Fruit fly (Drosophila melanogaster) whole organism, wandering third instar larva: ENCODE measurements around the gene Rrp40.

ENCODE experiments used
- Abd-B ChIP-seq: fragments of >200 bp; optimal IDR thresholded peaks from 2 replicates; lab custom pipeline; 2017; ENCODE audit warnings: missing biosample characterization, missing genetic modification characterization
- CG32264 ChIP-seq: fragments of 200-800 bp; sonication (Bioruptor generic); optimal IDR thresholded peaks from 2 replicates; lab custom pipeline; 2016; ENCODE audit warnings: missing biosample characterization, missing genetic modification characterization
- CG9705 ChIP-seq: fragments of 200-800 bp; sonication (Bioruptor generic); optimal IDR thresholded peaks from 2 replicates; lab custom pipeline; 2018; ENCODE audit warnings: missing biosample characterization, mild to moderate bottlenecking, missing genetic modification characterization
- CrebA ChIP-seq: fragments of 200-800 bp; sonication (Bioruptor generic); optimal IDR thresholded peaks from 2 replicates; lab custom pipeline; 2016; ENCODE audit warnings: missing biosample characterization, mild to moderate bottlenecking, missing genetic modification characterization, borderline replicate concordance
- Dfd ChIP-seq: fragments of >200 bp; optimal IDR thresholded peaks from 2 replicates; lab custom pipeline; 2017; ENCODE audit warnings: missing biosample characterization, missing genetic modification characterization
- Dif ChIP-seq: fragments of 200-275, 200-300 bp; sonication (Bioruptor generic); optimal IDR thresholded peaks from 2 replicates; lab custom pipeline; 2018; ENCODE audit warnings: missing biosample characterization, missing genetic modification characterization; ENCODE audit not compliant: partially characterized antibody
- GATAd ChIP-seq: sonication (Bioruptor generic); optimal IDR thresholded peaks from 2 replicates; lab custom pipeline; 2016; ENCODE audit warnings: missing biosample characterization, missing genetic modification characterization
- HLH106 ChIP-seq: fragments of 200-800 bp; optimal IDR thresholded peaks from 3 replicates; lab custom pipeline; 2019; ENCODE audit warnings: missing biosample characterization, mild to moderate bottlenecking, missing genetic modification characterization, moderate library complexity
- Hr78 ChIP-seq: fragments of >200 bp; optimal IDR thresholded peaks from 2 replicates; lab custom pipeline; 2017; ENCODE audit warnings: missing biosample characterization, missing genetic modification characterization
- Hr83 ChIP-seq: fragments of 200-300 bp; sonication (Bioruptor generic); optimal IDR thresholded peaks from 2 replicates; lab custom pipeline; 2016; ENCODE audit warnings: missing biosample characterization, mild to moderate bottlenecking, missing genetic modification characterization, moderate library complexity; ENCODE audit not compliant: poor library complexity, severe bottlenecking
- Jra ChIP-seq: sonication (Bioruptor generic); optimal IDR thresholded peaks from 2 replicates; lab custom pipeline; 2016; ENCODE audit warnings: missing biosample characterization, missing genetic modification characterization
- Mio ChIP-seq: sonication (Bioruptor generic); optimal IDR thresholded peaks from 2 replicates; lab custom pipeline; 2016; ENCODE audit warnings: missing biosample characterization, missing genetic modification characterization
- Myc ChIP-seq: fragments of >200 bp; optimal IDR thresholded peaks from 2 replicates; lab custom pipeline; 2017
- N ChIP-seq: fragments of >200 bp; optimal IDR thresholded peaks from 2 replicates; lab custom pipeline; 2018; ENCODE audit warnings: missing biosample characterization, missing external identifiers, missing genetic modification characterization
- OdsH ChIP-seq: fragments of 200-800 bp; sonication (Bioruptor generic); optimal IDR thresholded peaks from 2 replicates; lab custom pipeline; 2016; ENCODE audit warnings: missing biosample characterization, mild to moderate bottlenecking, missing genetic modification characterization
- Rel ChIP-seq, 2 experiments: fragments of 200-800 bp; sonication (Bioruptor generic) in 1 of 2; optimal IDR thresholded peaks; 2 replicates in 1 of 2; 3 replicates in 1 of 2; lab custom pipeline; 2016 to 2019; ENCODE audit warnings: mild to moderate bottlenecking in 2 of 2, missing biosample characterization in 2 of 2, missing genetic modification characterization in 2 of 2, moderate library complexity in 1 of 2
- Vsx2 ChIP-seq: fragments of 200-300, 225-300 bp; sonication (Bioruptor generic); optimal IDR thresholded peaks from 2 replicates; lab custom pipeline; 2018; ENCODE audit warnings: missing biosample characterization, missing genetic modification characterization; ENCODE audit not compliant: partially characterized antibody
- br ChIP-seq: fragments of 200-800 bp; sonication (Bioruptor generic); optimal IDR thresholded peaks from 2 replicates; lab custom pipeline; 2016; ENCODE audit warnings: missing biosample characterization, missing genetic modification characterization
- brk ChIP-seq: fragments of 200-800 bp; sonication (Bioruptor generic); optimal IDR thresholded peaks from 2 replicates; lab custom pipeline; 2016; ENCODE audit warnings: missing biosample characterization, mild to moderate bottlenecking, missing genetic modification characterization
- dl ChIP-seq, 2 experiments: fragments of 175-275, 200-275 bp in 1 of 2; fragments of 200-275 bp in 1 of 2; sonication (Bioruptor generic); optimal IDR thresholded peaks; lab custom pipeline; 2018; ENCODE audit warnings: mild to moderate bottlenecking in 2 of 2, missing biosample characterization in 2 of 2, missing genetic modification characterization in 2 of 2, moderate library complexity in 2 of 2; ENCODE audit not compliant: partially characterized antibody in 2 of 2, insufficient read depth in 1 of 2
- dmrt93B ChIP-seq: fragments of 200-800 bp; sonication (Bioruptor generic); optimal IDR thresholded peaks from 2 replicates; lab custom pipeline; 2018; ENCODE audit warnings: missing biosample characterization, mild to moderate bottlenecking, missing genetic modification characterization
- dsf ChIP-seq: sonication (Bioruptor generic); optimal IDR thresholded peaks from 2 replicates; lab custom pipeline; 2016; ENCODE audit warnings: missing biosample characterization, missing genetic modification characterization, borderline replicate concordance
- ey ChIP-seq: fragments of 200-800 bp; sonication (Bioruptor generic); optimal IDR thresholded peaks from 2 replicates; lab custom pipeline; 2016; ENCODE audit warnings: missing biosample characterization, missing genetic modification characterization
- foxo ChIP-seq, 2 experiments: fragments of 200-800 bp; sonication (Bioruptor generic); optimal IDR thresholded peaks; 2 replicates in 1 of 2; 3 replicates in 1 of 2; lab custom pipeline; 2016 to 2017; ENCODE audit warnings: missing biosample characterization in 2 of 2, missing genetic modification characterization in 2 of 2
- fru ChIP-seq: fragments of 200-800 bp; sonication (Bioruptor generic); optimal IDR thresholded peaks from 3 replicates; lab custom pipeline; 2016; ENCODE audit warnings: missing biosample characterization, mild to moderate bottlenecking, missing genetic modification characterization
- h ChIP-seq: fragments of 200-800 bp; sonication (Bioruptor generic); optimal IDR thresholded peaks from 3 replicates; lab custom pipeline; 2016; ENCODE audit warnings: missing biosample characterization, mild to moderate bottlenecking, missing genetic modification characterization
- jim ChIP-seq: fragments of 175-275, 200-325 bp; sonication (Bioruptor generic); optimal IDR thresholded peaks from 2 replicates; lab custom pipeline; 2016; ENCODE audit warnings: missing biosample characterization, mild to moderate bottlenecking, missing genetic modification characterization
- lola ChIP-seq: fragments of >200 bp; optimal IDR thresholded peaks from 2 replicates; lab custom pipeline; 2017; ENCODE audit warnings: missing biosample characterization, missing genetic modification characterization
- pan ChIP-seq: fragments of >200 bp; optimal IDR thresholded peaks from 2 replicates; lab custom pipeline; 2017
- psq ChIP-seq: fragments of 200-800 bp; sonication (Bioruptor generic); optimal IDR thresholded peaks from 3 replicates; lab custom pipeline; 2017; ENCODE audit warnings: missing biosample characterization, mild to moderate bottlenecking, missing genetic modification characterization, moderate library complexity
- rgr ChIP-seq: fragments of 200-800 bp; sonication (Bioruptor generic); optimal IDR thresholded peaks from 3 replicates; lab custom pipeline; 2016; ENCODE audit warnings: missing biosample characterization, mild to moderate bottlenecking, missing genetic modification characterization
- sage ChIP-seq: fragments of 200-800 bp; sonication (Bioruptor generic); optimal IDR thresholded peaks from 2 replicates; lab custom pipeline; 2016; ENCODE audit warnings: missing biosample characterization, mild to moderate bottlenecking, missing genetic modification characterization
- sv ChIP-seq: fragments of 200-800 bp; sonication (Bioruptor generic); optimal IDR thresholded peaks from 3 replicates; lab custom pipeline; 2016; ENCODE audit warnings: missing biosample characterization, missing genetic modification characterization
- tai ChIP-seq: sonication (Bioruptor generic); optimal IDR thresholded peaks from 2 replicates; lab custom pipeline; 2016; ENCODE audit warnings: missing biosample characterization, missing genetic modification characterization
- usp ChIP-seq: fragments of >200 bp; optimal IDR thresholded peaks from 2 replicates; lab custom pipeline; 2017; ENCODE audit warnings: missing biosample characterization, missing genetic modification characterization
- woc ChIP-seq: sonication (Bioruptor generic); optimal IDR thresholded peaks from 2 replicates; lab custom pipeline; 2016; ENCODE audit warnings: missing biosample characterization, mild to moderate bottlenecking, missing genetic modification characterization

The Rrp40 gene

dm6 chr2L:1723937-1724591 is 4.5 kb upstream of the Rrp40 start, which contains the start of gene Rim2 (continued):
- TF ChIP-seq h (GFP tag; lab: Kevin White, UChicago) (peak; percentile 17), tai (GFP tag; lab: Kevin White, UChicago) (no peak), lola (no peak), ey (GFP tag; lab: Kevin White, UChicago) (no peak), dl (GFP tag; optimal IDR thresholded peaks at IDR 0.05; lab: Kevin White, UChicago; ENCODE audit: insufficient read depth in 1 of 2, partially characterized antibody in 2 of 2) (no peak), pan (lab: Kevin White, UChicago) (no peak), dmrt93B (GFP tag; lab: Kevin White, UChicago) (no peak), jim (GFP tag; lab: Kevin White, UChicago) (no peak), OdsH (GFP tag; lab: Kevin White, UChicago) (no peak), Hr83 (GFP tag; lab: Kevin White, UChicago) (no peak), sv (GFP tag; lab: Kevin White, UChicago) (no peak), Abd-B (GFP tag; lab: Kevin White, UChicago) (no peak)

- TF ChIP-seq jim (GFP tag; lab: Kevin White, UChicago) = no peak
Measured at dm6 chr2L:1724592-1724940, 4.0 kb upstream of the Rrp40 start.

DNA sequence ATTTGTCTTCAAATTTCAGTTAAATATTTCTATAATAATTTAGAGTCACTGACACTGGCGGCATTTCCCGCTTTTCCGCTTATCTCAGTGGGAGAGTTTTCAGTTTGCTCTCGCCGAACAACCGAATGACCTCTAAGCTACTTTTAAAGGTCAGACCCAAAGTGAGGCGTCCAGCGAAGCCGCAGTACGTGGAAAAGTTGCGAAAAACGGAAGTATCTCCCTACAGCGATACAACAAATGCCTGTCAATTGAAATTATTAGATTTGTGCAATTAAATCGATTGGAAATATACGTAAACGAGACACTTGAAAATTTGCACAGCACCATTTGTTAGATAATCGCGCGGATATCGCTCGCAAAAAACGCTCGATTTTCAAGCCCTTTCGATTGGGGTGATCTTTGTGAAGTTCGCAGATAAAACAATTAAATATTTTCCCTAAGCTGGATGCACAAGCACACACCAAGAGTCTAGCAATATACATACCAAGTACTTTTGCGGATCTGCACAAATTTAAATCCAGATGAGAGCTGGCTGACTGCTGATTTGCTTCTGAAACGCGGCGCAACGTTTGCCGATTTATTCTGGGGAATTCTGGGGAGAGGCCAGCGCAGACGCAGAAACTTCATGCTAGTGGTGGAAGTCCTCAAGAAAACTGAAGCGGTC is 1.2 kb upstream of the Rrp40 start:
- TF ChIP-seq usp (no peak), dl (GFP tag; optimal IDR thresholded peaks at IDR 0.05; lab: Kevin White, UChicago; ENCODE audit: insufficient read depth in 1 of 2, partially characterized antibody in 2 of 2) (peak; percentile 54 to 61), CrebA (no peak), Hr78 (no peak), Dif (GFP tag; lab: Kevin White, UChicago) (peak; percentile 69), Hr83 (GFP tag; lab: Kevin White, UChicago) (peak; percentile 30), h (GFP tag; lab: Kevin White, UChicago) (no peak)

- TF ChIP-seq woc (GFP tag; lab: Kevin White, UChicago) (peak; percentile 96), tai (GFP tag; lab: Kevin White, UChicago) (no peak), sv (GFP tag; lab: Kevin White, UChicago) (peak; percentile 94), Hr83 (GFP tag; lab: Kevin White, UChicago) (peak; percentile 75), CG32264 (peak; percentile 93), sage (GFP tag; lab: Kevin White, UChicago) (peak; percentile 94), foxo (GFP tag; optimal IDR thresholded peaks at IDR 0.05; lab: Kevin White, UChicago) (peak; percentile 75 to 99), lola (no peak), Rel (GFP tag; optimal IDR thresholded peaks at IDR 0.05; lab: Kevin White, UChicago) (peak; percentile 87), Rel (tag; optimal IDR thresholded peaks at IDR 0.05; lab: Kevin White, UChicago) (peak; percentile 98), pan (lab: Kevin White, UChicago) (no peak), fru (GFP tag; lab: Kevin White, UChicago) (peak; percentile 99), Dfd (GFP tag; lab: Kevin White, UChicago) (no peak), Myc (lab: Kevin White, UChicago) (no peak), rgr (GFP tag; lab: Kevin White, UChicago) (peak; percentile 99), dsf (peak; percentile 94), Jra (GFP tag; lab: Kevin White, UChicago) (peak; percentile 94), HLH106 (tag; lab: Kevin White, UChicago) (peak; percentile 99), usp (no peak), br (GFP tag; lab: Kevin White, UChicago) (peak; percentile 99), OdsH (GFP tag; lab: Kevin White, UChicago) (peak; percentile 99), N (GFP tag; lab: Kevin White, UChicago) (no peak), Dif (GFP tag; lab: Kevin White, UChicago) (no peak), Abd-B (GFP tag; lab: Kevin White, UChicago) (no peak), h (GFP tag; lab: Kevin White, UChicago) (peak; percentile 99), CG9705 (peak; percentile 98), brk (GFP tag; lab: Kevin White, UChicago) (peak; percentile 95), Vsx2 (no peak), ey (GFP tag; lab: Kevin White, UChicago) (peak; percentile 97), Hr78 (no peak), jim (GFP tag; lab: Kevin White, UChicago) (peak; percentile 40), dl (GFP tag; optimal IDR thresholded peaks at IDR 0.05; lab: Kevin White, UChicago; ENCODE audit: insufficient read depth in 1 of 2, partially characterized antibody in 2 of 2) (no peak), Mio (GFP tag; lab: Kevin White, UChicago) (peak; percentile 71), CrebA (no peak), psq (GFP tag; lab: Kevin White, UChicago) (peak; percentile 99), GATAd (GFP tag; lab: Kevin White, UChicago) (peak; percentile 89), dmrt93B (GFP tag; lab: Kevin White, UChicago) (peak; percentile 98)
Measured at dm6 chr2L:1727826-1728619, 509 bp upstream of the Rrp40 start.
